Worm (Caenorhabditis elegans) whole organism, L4 larva: ENCODE measurements around the gene mlh-1.
A peak's percentile ranks its signal among the peaks of the same experiment; 100 is the strongest.

Experiments used
- D1046.2 ChIP-seq: fragments of 200-800 bp; sonication (Bioruptor generic); IDR thresholded peaks from 2 replicates; pipeline ENCODE4 v1.3.6; 2022; ENCODE audit warnings: missing genetic modification characterization, missing compliant biosample characterization
- F10B5.3 ChIP-seq: sonication (generic microtip); optimal IDR thresholded peaks from 2 replicates; lab custom pipeline; 2016; ENCODE audit warnings: mild to moderate bottlenecking, missing genetic modification characterization, missing compliant biosample characterization
- F26F4.8 ChIP-seq: fragments of 200-800 bp; sonication (Bioruptor generic); conservative IDR thresholded peaks from 2 replicates; pipeline ENCODE4 v1.3.6; 2022; ENCODE audit warnings: missing genetic modification characterization, missing compliant biosample characterization
- F37D6.2 ChIP-seq: sonication (generic microtip); optimal IDR thresholded peaks from 2 replicates; lab custom pipeline; 2016; ENCODE audit warnings: mild to moderate bottlenecking, missing genetic modification characterization, missing compliant biosample characterization
- F44E2.7 ChIP-seq: fragments of 200-800 bp; sonication (Bioruptor generic); IDR thresholded peaks from 2 replicates; pipeline ENCODE4 v2.1.2; 2022; ENCODE audit warnings: missing genetic modification characterization, missing compliant biosample characterization
- Y105C5A.15 ChIP-seq: fragments of 200-800 bp; sonication (Bioruptor generic); IDR thresholded peaks from 2 replicates; pipeline ENCODE4 v1.3.6; 2022; ENCODE audit warnings: missing genetic modification characterization, missing compliant biosample characterization
- Y48G9A.11 ChIP-seq: fragments of 200-800 bp; sonication (Bioruptor generic); IDR thresholded peaks from 2 replicates; pipeline ENCODE4 v1.3.6; 2022; ENCODE audit warnings: missing genetic modification reagents, missing genetic modification characterization, missing compliant biosample characterization
- Y5F2A.4 ChIP-seq: fragments of 200-800 bp; sonication (Bioruptor generic); optimal IDR thresholded peaks from 2 replicates; lab custom pipeline; 2018; ENCODE audit warnings: mild to moderate bottlenecking, missing genetic modification characterization, missing compliant biosample characterization
- aha-1 ChIP-seq: fragments of 150-350 bp; peaks from one replicate; lab custom pipeline; 2014; ENCODE audit warnings: missing biosample characterization, missing genetic modification characterization
- aly-2 ChIP-seq: sonication (generic microtip); optimal IDR thresholded peaks from 2 replicates; lab custom pipeline; 2018; ENCODE audit warnings: missing biosample characterization, missing genetic modification characterization
- ama-1 ChIP-seq: fragments of 150-350 bp; optimal IDR thresholded peaks from 2 replicates; lab custom pipeline; 2014; ENCODE audit warnings: inconsistent platforms, mixed read lengths
- attf-4 ChIP-seq: sonication (generic microtip); optimal IDR thresholded peaks from 3 replicates; lab custom pipeline; 2017; ENCODE audit warnings: missing biosample characterization, missing genetic modification characterization
- ceh-20 ChIP-seq: fragments of 200-800 bp; sonication (Bioruptor generic); IDR thresholded peaks from 2 replicates; pipeline ENCODE4 v1.3.6; 2022; ENCODE audit warnings: missing genetic modification reagents, missing genetic modification characterization, missing compliant biosample characterization
- ceh-28 ChIP-seq: fragments of 150-350 bp; optimal IDR thresholded peaks from 2 replicates; lab custom pipeline; 2014; ENCODE audit warnings: missing biosample characterization, missing genetic modification reagents, missing genetic modification characterization
- ceh-82 ChIP-seq: sonication (generic microtip); optimal IDR thresholded peaks from 2 replicates; lab custom pipeline; 2017; ENCODE audit warnings: missing biosample characterization, missing genetic modification characterization
- ctbp-1 ChIP-seq: fragments of 200-800 bp; sonication (Bioruptor generic); IDR thresholded peaks from 2 replicates; pipeline ENCODE4 v1.3.6; 2022; ENCODE audit warnings: missing genetic modification reagents, missing genetic modification characterization, missing compliant biosample characterization
- daf-12 ChIP-seq: fragments of 150-350 bp; optimal IDR thresholded peaks from 2 replicates; lab custom pipeline; 2014; ENCODE audit warnings: missing biosample characterization, missing genetic modification reagents, missing genetic modification characterization
- daf-16 ChIP-seq, 3 experiments: sonication (generic microtip); optimal IDR thresholded peaks; 2 replicates each; lab custom pipeline; 2016 to 2017; ENCODE audit warnings: missing genetic modification characterization in 3 of 3, missing genetic modification reagents in 3 of 3, mild to moderate bottlenecking in 2 of 3, missing compliant biosample characterization in 2 of 3, missing biosample characterization in 1 of 3, moderate library complexity in 1 of 3
- daf-8 ChIP-seq: fragments of 200-800 bp; sonication (Bioruptor generic); IDR thresholded peaks from 2 replicates; pipeline ENCODE4 v1.3.6; 2022; ENCODE audit warnings: missing genetic modification characterization, missing compliant biosample characterization
- dmd-8 ChIP-seq: fragments of 200-800 bp; sonication (Bioruptor generic); IDR thresholded peaks from 2 replicates; pipeline ENCODE4 v1.3.6; 2022; ENCODE audit warnings: missing genetic modification characterization, missing compliant biosample characterization
- dmd-9 ChIP-seq: fragments of 200-800 bp; sonication (Bioruptor generic); IDR thresholded peaks from 2 replicates; pipeline ENCODE4 v1.3.6; 2022; ENCODE audit warnings: missing genetic modification reagents, missing genetic modification characterization, missing compliant biosample characterization
- egl-43 ChIP-seq: fragments of 200-800 bp; sonication (Bioruptor generic); IDR thresholded peaks from 2 replicates; pipeline ENCODE4 v1.3.6; 2022; ENCODE audit warnings: missing genetic modification reagents, missing genetic modification characterization, missing compliant biosample characterization
- hlh-11 ChIP-seq: fragments of 200-800 bp; sonication (Bioruptor generic); optimal IDR thresholded peaks from 2 replicates; lab custom pipeline; 2018; ENCODE audit warnings: mild to moderate bottlenecking, missing genetic modification characterization, missing compliant biosample characterization
- lim-7 ChIP-seq: fragments of 200-800 bp; sonication (Bioruptor generic); IDR thresholded peaks from 2 replicates; pipeline ENCODE4 v1.3.6; 2022; ENCODE audit warnings: missing genetic modification characterization, missing compliant biosample characterization
- lin-15B ChIP-seq: fragments of 150-350 bp; sonication (generic microtip); optimal IDR thresholded peaks from 3 replicates; lab custom pipeline; 2014; ENCODE audit warnings: missing biosample characterization, missing genetic modification characterization
- lin-29 ChIP-seq: fragments of 200-800 bp; sonication (Bioruptor generic); IDR thresholded peaks from 2 replicates; pipeline ENCODE4 v1.3.6; 2022; ENCODE audit warnings: missing genetic modification reagents, missing genetic modification characterization, missing compliant biosample characterization
- lin-38 ChIP-seq: fragments of 200-800 bp; sonication (Bioruptor generic); IDR thresholded peaks from 2 replicates; pipeline ENCODE4 v1.3.6; 2022; ENCODE audit warnings: missing genetic modification reagents, missing genetic modification characterization, missing compliant biosample characterization
- lir-3 ChIP-seq: sonication (generic microtip); optimal IDR thresholded peaks from 2 replicates; lab custom pipeline; 2016; ENCODE audit warnings: mild to moderate bottlenecking, missing genetic modification characterization, missing compliant biosample characterization
- mdl-1 ChIP-seq, 2 experiments: fragments of 150-350 bp in 1 of 2; sonication (generic microtip) in 1 of 2; optimal IDR thresholded peaks; 2 replicates each; lab custom pipeline; 2014 to 2017; ENCODE audit warnings: missing biosample characterization in 2 of 2, missing genetic modification characterization in 2 of 2
- mdt-29 ChIP-seq: fragments of 200-800 bp; sonication (Bioruptor generic); IDR thresholded peaks from 2 replicates; pipeline ENCODE4 v1.3.6; 2022; ENCODE audit warnings: missing genetic modification reagents, missing genetic modification characterization, missing compliant biosample characterization
- mes-2 ChIP-seq: sonication (generic microtip); optimal IDR thresholded peaks from 2 replicates; lab custom pipeline; 2016; ENCODE audit warnings: missing genotype, mild to moderate bottlenecking, missing genetic modification characterization, missing compliant biosample characterization; ENCODE audit not compliant: poor library complexity, severe bottlenecking
- nhr-10 ChIP-seq: fragments of 150-350 bp; optimal IDR thresholded peaks from 2 replicates; lab custom pipeline; 2014; ENCODE audit warnings: missing biosample characterization, missing genetic modification characterization
- nhr-102 ChIP-seq: sonication (generic microtip); optimal IDR thresholded peaks from 2 replicates; lab custom pipeline; 2016; ENCODE audit warnings: mild to moderate bottlenecking, missing genetic modification characterization, moderate library complexity, missing compliant biosample characterization
- nhr-11 ChIP-seq: fragments of 150-350 bp; optimal IDR thresholded peaks from 2 replicates; lab custom pipeline; 2014; ENCODE audit warnings: missing biosample characterization, missing genetic modification characterization
- nhr-111 ChIP-seq: fragments of 200-800 bp; sonication (Bioruptor generic); optimal IDR thresholded peaks from 2 replicates; lab custom pipeline; 2018; ENCODE audit warnings: mild to moderate bottlenecking, missing genetic modification characterization, missing compliant biosample characterization
- nhr-237 ChIP-seq: sonication (generic microtip); optimal IDR thresholded peaks from 2 replicates; lab custom pipeline; 2017; ENCODE audit warnings: missing biosample characterization, missing genetic modification characterization
- nhr-41 ChIP-seq: fragments of 200-800 bp; sonication (Bioruptor generic); IDR thresholded peaks from 2 replicates; pipeline ENCODE4 v1.3.6; 2022; ENCODE audit warnings: missing genetic modification reagents, missing genetic modification characterization, missing compliant biosample characterization
- nhr-48 ChIP-seq: sonication (generic microtip); optimal IDR thresholded peaks from 2 replicates; lab custom pipeline; 2016; ENCODE audit warnings: mild to moderate bottlenecking, missing genetic modification characterization, missing compliant biosample characterization
- pha-4 ChIP-seq, 2 experiments: fragments of 150-350 bp in 1 of 2; fragments of 200-800 bp in 1 of 2; sonication (Bioruptor generic) in 1 of 2; IDR thresholded peaks in 1 of 2; optimal IDR thresholded peaks in 1 of 2; 2 replicates each; pipeline versions ENCODE4 v1.3.6 to Lab custom; 2014 to 2022; ENCODE audit warnings: missing genetic modification characterization in 2 of 2, missing genetic modification reagents in 2 of 2, missing biosample characterization in 1 of 2, missing compliant biosample characterization in 1 of 2
- php-3 ChIP-seq: fragments of 200-800 bp; sonication (Bioruptor generic); IDR thresholded peaks from 2 replicates; pipeline ENCODE4 v1.3.6; 2022; ENCODE audit warnings: missing genetic modification reagents, missing genetic modification characterization, missing compliant biosample characterization
- saeg-2 ChIP-seq: fragments of 200-800 bp; sonication (Bioruptor generic); IDR thresholded peaks from 2 replicates; pipeline ENCODE4 v1.3.6; 2022; ENCODE audit warnings: missing genetic modification reagents, missing genetic modification characterization, missing compliant biosample characterization
- set-16 ChIP-seq: fragments of 200-800 bp; sonication (Bioruptor generic); IDR thresholded peaks from 2 replicates; pipeline ENCODE4 v1.3.6; 2022; ENCODE audit warnings: missing genetic modification reagents, missing genetic modification characterization, missing compliant biosample characterization
- skn-1 ChIP-seq: fragments of 150-350 bp; optimal IDR thresholded peaks from 2 replicates; lab custom pipeline; 2014; ENCODE audit warnings: missing biosample characterization, missing genetic modification characterization
- spr-3 ChIP-seq: fragments of 200-800 bp; sonication (Bioruptor generic); optimal IDR thresholded peaks from 2 replicates; lab custom pipeline; 2018; ENCODE audit warnings: mild to moderate bottlenecking, missing genetic modification characterization, missing compliant biosample characterization
- tra-1 ChIP-seq: fragments of 200-800 bp; sonication (Bioruptor generic); IDR thresholded peaks from 2 replicates; pipeline ENCODE4 v1.3.6; 2022; ENCODE audit warnings: missing genetic modification reagents, missing genetic modification characterization, missing compliant biosample characterization
- unc-130 ChIP-seq: sonication (generic microtip); optimal IDR thresholded peaks from 2 replicates; lab custom pipeline; 2016; ENCODE audit warnings: missing genetic modification reagents, missing genetic modification characterization, missing compliant biosample characterization
- unc-62 ChIP-seq, 3 experiments: fragments of 150-350 bp in 1 of 3; sonication (generic microtip); optimal IDR thresholded peaks in 2 of 3; peaks in 1 of 3; 1 replicate in 1 of 3; 2 replicates in 2 of 3; lab custom pipeline; 2014 to 2017; ENCODE audit warnings: missing biosample characterization in 3 of 3, missing genetic modification characterization in 3 of 3, missing genetic modification reagents in 3 of 3, missing genotype in 1 of 3
- zag-1 ChIP-seq: fragments of 150-350 bp; optimal IDR thresholded peaks from 2 replicates; lab custom pipeline; 2014; ENCODE audit warnings: missing biosample characterization, missing genetic modification characterization
- zfp-2 ChIP-seq: sonication (generic microtip); optimal IDR thresholded peaks from 2 replicates; lab custom pipeline; 2016; ENCODE audit warnings: mild to moderate bottlenecking, missing genetic modification characterization, missing compliant biosample characterization
- zfp-3 ChIP-seq: fragments of 200-800 bp; sonication (Bioruptor generic); conservative IDR thresholded peaks from 2 replicates; pipeline ENCODE4 v1.3.6; 2022; ENCODE audit warnings: missing genetic modification reagents, missing genetic modification characterization, missing compliant biosample characterization
- ztf-7 ChIP-seq: fragments of 150-350 bp; optimal IDR thresholded peaks from 2 replicates; lab custom pipeline; 2014; ENCODE audit warnings: missing biosample characterization, missing genetic modification characterization

The mlh-1 gene

DNA sequence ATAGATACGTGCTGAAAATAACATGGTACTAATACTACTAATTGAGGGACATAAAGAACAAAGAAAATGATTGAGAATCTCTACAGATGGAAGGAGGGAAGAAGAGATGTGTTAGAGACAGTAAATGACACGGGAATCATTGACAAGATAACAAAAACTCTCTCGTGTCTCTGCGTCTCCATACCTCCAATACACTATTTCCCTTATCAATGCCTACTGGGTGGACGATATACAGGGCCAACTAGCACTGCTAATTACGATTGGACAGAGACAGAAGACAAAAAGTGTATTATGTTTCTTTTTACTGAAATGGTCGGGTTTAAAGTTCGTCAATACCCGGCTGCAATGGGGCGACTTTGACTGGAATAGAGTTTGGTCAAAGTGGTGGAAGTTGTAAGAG lies 30.2 kb upstream of the mlh-1 start:
- peak; percentile 40; the same call in 1 of the 2 replicates for TF ChIP-seq php-3 (GFP tag; lab: Robert Waterston, UW)
- TF ChIP-seq lir-3 (tag; lab: Kevin White, UChicago): no peak
- TF ChIP-seq F10B5.3 (tag; lab: Kevin White, UChicago): no peak
- no peak for TF ChIP-seq saeg-2 (GFP tag; lab: Robert Waterston, UW)
- peak; percentile 68; the same call in 1 of the 2 replicates for TF ChIP-seq tra-1 (GFP tag; lab: Robert Waterston, UW)
- no peak for TF ChIP-seq F37D6.2
- TF ChIP-seq nhr-111 (GFP tag; lab: Kevin White, UChicago): no peak
- TF ChIP-seq D1046.2 (GFP tag; lab: Robert Waterston, UW): no peak
- no peak for TF ChIP-seq ceh-28 (tag; lab: Kevin White, UChicago)
- no peak for TF ChIP-seq Y48G9A.11 (GFP tag; lab: Robert Waterston, UW)
- TF ChIP-seq ceh-82: no peak
- no peak for TF ChIP-seq set-16
- TF ChIP-seq dmd-9 (GFP tag; lab: Robert Waterston, UW): no peak
- TF ChIP-seq unc-130 (GFP tag; lab: Kevin White, UChicago): no peak
- no peak for TF ChIP-seq F44E2.7
- no peak for TF ChIP-seq ztf-7
- TF ChIP-seq aly-2 (tag; lab: Kevin White, UChicago): no peak
- TF ChIP-seq dmd-8 (GFP tag; lab: Robert Waterston, UW): no peak
- peak; percentile 65 for TF ChIP-seq mes-2
- TF ChIP-seq zag-1 (tag; lab: Kevin White, UChicago): no peak
- 0 out of 2 replicates have a peak, but pooled peaks have one; percentile 10 for TF ChIP-seq zfp-3 (GFP tag; lab: Robert Waterston, UW)
- TF ChIP-seq lin-15B (tag; lab: Kevin White, UChicago): no peak
- TF ChIP-seq lin-29 (GFP tag; lab: Robert Waterston, UW): no peak
- TF ChIP-seq daf-8: no peak
- peak; percentile 36 for TF ChIP-seq spr-3 (GFP tag; lab: Kevin White, UChicago)
- no peak for TF ChIP-seq zfp-2 (tag; lab: Kevin White, UChicago)
- peak; percentile 41 for TF ChIP-seq nhr-48
- peak in 1 of 2 experiments; percentile 98 for TF ChIP-seq unc-62 (GFP tag; optimal IDR thresholded peaks at IDR 0.05 in 1 of 2; lab: Kevin White, UChicago)
- TF ChIP-seq unc-62 (tag; optimal IDR thresholded peaks at IDR 0.05; lab: Kevin White, UChicago): no peak
- TF ChIP-seq nhr-102 (tag; lab: Kevin White, UChicago): no peak
- TF ChIP-seq nhr-237 (tag; lab: Kevin White, UChicago): no peak
- no peak for TF ChIP-seq ama-1 (lab: Kevin White, UChicago)
- no peak for TF ChIP-seq daf-12 (tag; lab: Kevin White, UChicago)
- no peak for TF ChIP-seq pha-4 (GFP tag; IDR thresholded peaks at IDR 0.05; lab: Robert Waterston, UW)
- TF ChIP-seq pha-4 (tag; optimal IDR thresholded peaks at IDR 0.05; lab: Kevin White, UChicago): no peak
- TF ChIP-seq lim-7 (GFP tag; lab: Robert Waterston, UW): no peak
- no peak for TF ChIP-seq nhr-10 (tag; lab: Kevin White, UChicago)
- TF ChIP-seq skn-1 (tag; lab: Kevin White, UChicago): no peak
- TF ChIP-seq egl-43 (GFP tag; lab: Robert Waterston, UW): no peak
- TF ChIP-seq aha-1 (tag; lab: Kevin White, UChicago): peak; percentile 93
- no peak for TF ChIP-seq lin-38 (GFP tag; lab: Robert Waterston, UW)
- TF ChIP-seq mdl-1 (tag; optimal IDR thresholded peaks at IDR 0.05; lab: Kevin White, UChicago): peak in 1 of 2 experiments; percentile 9
- TF ChIP-seq mdt-29: no peak
- TF ChIP-seq hlh-11 (tag; lab: Kevin White, UChicago): peak; percentile 89
- no peak for TF ChIP-seq nhr-11 (tag; lab: Kevin White, UChicago)
- TF ChIP-seq attf-4 (tag; lab: Kevin White, UChicago): no peak
- TF ChIP-seq Y105C5A.15 (GFP tag; lab: Robert Waterston, UW): no peak
- TF ChIP-seq ceh-20 (GFP tag; lab: Robert Waterston, UW): no peak
- TF ChIP-seq Y5F2A.4 (GFP tag; lab: Kevin White, UChicago): no peak
- TF ChIP-seq daf-16 (GFP tag; optimal IDR thresholded peaks at IDR 0.05; lab: Kevin White, UChicago): no peak
- peak; percentile 81 for TF ChIP-seq daf-16 (tag; optimal IDR thresholded peaks at IDR 0.05; lab: Kevin White, UChicago)
- TF ChIP-seq F26F4.8 (GFP tag; lab: Robert Waterston, UW): no peak
- no peak for TF ChIP-seq ctbp-1 (GFP tag; lab: Robert Waterston, UW)
- TF ChIP-seq nhr-41 (GFP tag; lab: Robert Waterston, UW): no peak
